Worm (Caenorhabditis elegans): Measurements from ENCODE around the gene F26G1.1.

The F26G1.1 gene

DNA sequence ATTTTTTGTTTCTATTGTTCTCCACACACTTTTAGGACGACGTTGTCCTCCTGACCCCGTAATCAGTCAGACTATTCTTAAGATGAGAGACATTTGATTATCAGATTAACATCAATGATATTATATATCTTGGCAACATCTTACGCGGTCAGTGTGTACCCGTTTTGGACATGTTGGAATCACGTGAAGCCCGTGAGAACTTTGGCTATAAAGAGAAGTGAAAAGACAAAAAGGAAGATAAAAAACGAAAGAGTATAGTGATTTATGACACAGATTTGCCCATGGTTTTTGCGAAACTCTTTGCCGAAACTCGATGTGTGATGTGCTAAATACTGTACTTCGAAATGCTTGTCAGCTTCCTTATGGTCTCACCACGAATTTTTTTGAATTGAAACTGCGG lies 46.1 kb upstream of the F26G1.1 start:
- TF ChIP-seq cey-2 (tag; optimal IDR thresholded peaks at IDR 0.05; ENCODE audit: borderline replicate concordance, insufficient read depth) (no peak), hlh-30 (tag; optimal IDR thresholded peaks at IDR 0.05; ENCODE audit: insufficient read depth) (peak; percentile 63), hif-1 (tag; optimal IDR thresholded peaks at IDR 0.05) (no peak), aha-1 (tag) (peak; percentile 84), nhr-102 (tag; optimal IDR thresholded peaks at IDR 0.05) (peak; percentile 10), saeg-2 (GFP tag; IDR thresholded peaks at IDR 0.05) (no peak), Y105C5A.15 (GFP tag; IDR thresholded peaks at IDR 0.05) (no peak), nhr-111 (GFP tag; optimal IDR thresholded peaks at IDR 0.05) (no peak), mxl-2 (GFP tag; conservative IDR thresholded peaks at IDR 0.05) (peak; percentile 78), nhr-6 (tag; optimal IDR thresholded peaks at IDR 0.05) (no peak), ZK337.2 (GFP tag; IDR thresholded peaks at IDR 0.05) (no peak), lin-1 (GFP tag; IDR thresholded peaks at IDR 0.05) (no peak), rbr-2 (tag; optimal IDR thresholded peaks at IDR 0.05) (no peak), Y5F2A.4 (GFP tag; optimal IDR thresholded peaks at IDR 0.05) (no peak), ces-1 (GFP tag; optimal IDR thresholded peaks at IDR 0.05) (no peak), ceh-28 (tag; optimal IDR thresholded peaks at IDR 0.05) (no peak), spr-1 (tag; optimal IDR thresholded peaks at IDR 0.05) (no peak), daf-8 (GFP tag; IDR thresholded peaks at IDR 0.05) (no peak), nhr-25 (tag; optimal IDR thresholded peaks at IDR 0.05; ENCODE audit: borderline replicate concordance, insufficient read depth) (no peak), lin-15B (tag; optimal IDR thresholded peaks at IDR 0.05) (no peak), tra-1 (GFP tag; IDR thresholded peaks at IDR 0.05) (peak; percentile 39; the same call in 1 of the 2 replicates), ceh-32 (tag; optimal IDR thresholded peaks at IDR 0.05; ENCODE audit: poor library complexity) (no peak), unc-130 (GFP tag; optimal IDR thresholded peaks at IDR 0.05) (no peak), madf-9 (GFP tag; conservative IDR thresholded peaks at IDR 0.05) (no peak), mep-1 (tag; optimal IDR thresholded peaks at IDR 0.05) (peak; percentile 50), F10B5.3 (tag; optimal IDR thresholded peaks at IDR 0.05) (no peak), vab-7 (GFP tag; IDR thresholded peaks at IDR 0.05) (no peak), zip-11 (GFP tag; IDR thresholded peaks at IDR 0.05) (no peak), T20F7.1 (GFP tag; optimal IDR thresholded peaks at IDR 0.05) (no peak), madf-5 (GFP tag; IDR thresholded peaks at IDR 0.05) (no peak), F44E2.7 (GFP tag; IDR thresholded peaks at IDR 0.05) (no peak), F49E8.2 (tag; optimal IDR thresholded peaks at IDR 0.05; ENCODE audit: borderline replicate concordance) (no peak), nhr-11 (tag; optimal IDR thresholded peaks at IDR 0.05) (peak; percentile 98), unc-39 (tag; optimal IDR thresholded peaks at IDR 0.05) (no peak), nhr-76 (tag; optimal IDR thresholded peaks at IDR 0.05) (no peak), ama-1 (optimal IDR thresholded peaks at IDR 0.05) (no peak), hmg-1.1 (GFP tag; IDR thresholded peaks at IDR 0.05) (no peak), dmd-8 (GFP tag; IDR thresholded peaks at IDR 0.05) (no peak), nhr-41 (GFP tag; IDR thresholded peaks at IDR 0.05) (no peak), ZK546.5 (tag; optimal IDR thresholded peaks at IDR 0.05) (no peak), ceh-82 (tag; optimal IDR thresholded peaks at IDR 0.05) (no peak), nhr-77 (tag; optimal IDR thresholded peaks at IDR 0.05) (peak; percentile 8), nhr-42 (GFP tag; IDR thresholded peaks at IDR 0.05) (no peak), hlh-11 (tag; optimal IDR thresholded peaks at IDR 0.05) (peak; percentile 55), duxl-1 (tag; optimal IDR thresholded peaks at IDR 0.05; ENCODE audit: poor library complexity) (no peak), snpc-1.2 (GFP tag; IDR thresholded peaks at IDR 0.05) (no peak), unc-62 (GFP tag; optimal IDR thresholded peaks at IDR 0.05 in 1 of 2) (no peak), unc-62 (tag; optimal IDR thresholded peaks at IDR 0.05) (no peak), mxl-3 (GFP tag; optimal IDR thresholded peaks at IDR 0.05) (peak; percentile 72), ceh-62 (tag; optimal IDR thresholded peaks at IDR 0.05) (no peak), nhr-237 (tag; optimal IDR thresholded peaks at IDR 0.05) (no peak), ceh-44 (GFP tag; IDR thresholded peaks at IDR 0.05) (no peak)
